Worm (Caenorhabditis elegans) whole organism, L1 larva: ENCODE measurements around the gene F46E10.2.
A peak's percentile ranks its signal among the peaks of the same experiment; 100 is the strongest.

ENCODE experiments used
- blmp-1 ChIP-seq: fragments of 150-350 bp; optimal IDR thresholded peaks from 2 replicates; lab custom pipeline; 2014; ENCODE audit warnings: missing biosample characterization, missing genetic modification characterization
- ces-1 ChIP-seq: fragments of 150-350 bp; optimal IDR thresholded peaks from 2 replicates; lab custom pipeline; 2014; ENCODE audit warnings: missing biosample characterization, missing genetic modification reagents, missing genetic modification characterization
- elt-3 ChIP-seq, 6 experiments: fragments of 150-350 bp in 1 of 6; sonication (generic microtip); optimal IDR thresholded peaks; 2 replicates each; lab custom pipeline; 2017 to 2018; ENCODE audit warnings: missing biosample characterization in 6 of 6, missing genetic modification characterization in 6 of 6, inconsistent platforms in 1 of 6
- hpl-2 ChIP-seq: fragments of 150-350 bp; optimal IDR thresholded peaks from 2 replicates; lab custom pipeline; 2014; ENCODE audit warnings: missing biosample characterization, missing genetic modification reagents, missing genetic modification characterization
- mep-1 ChIP-seq: fragments of 150-350 bp; optimal IDR thresholded peaks from 2 replicates; lab custom pipeline; 2014; ENCODE audit warnings: missing biosample characterization, missing genetic modification characterization
- pax-3 ChIP-seq: fragments of 200-800 bp; sonication (Bioruptor generic); optimal IDR thresholded peaks from 2 replicates; lab custom pipeline; 2018; ENCODE audit warnings: mild to moderate bottlenecking, missing genetic modification characterization, moderate library complexity, missing compliant biosample characterization
- ztf-11 ChIP-seq, 2 experiments: sonication (generic microtip); optimal IDR thresholded peaks; 2 replicates each; lab custom pipeline; 2016 to 2017; ENCODE audit warnings: missing genetic modification characterization in 2 of 2, missing biosample characterization in 1 of 2, missing compliant biosample characterization in 1 of 2

DNA sequence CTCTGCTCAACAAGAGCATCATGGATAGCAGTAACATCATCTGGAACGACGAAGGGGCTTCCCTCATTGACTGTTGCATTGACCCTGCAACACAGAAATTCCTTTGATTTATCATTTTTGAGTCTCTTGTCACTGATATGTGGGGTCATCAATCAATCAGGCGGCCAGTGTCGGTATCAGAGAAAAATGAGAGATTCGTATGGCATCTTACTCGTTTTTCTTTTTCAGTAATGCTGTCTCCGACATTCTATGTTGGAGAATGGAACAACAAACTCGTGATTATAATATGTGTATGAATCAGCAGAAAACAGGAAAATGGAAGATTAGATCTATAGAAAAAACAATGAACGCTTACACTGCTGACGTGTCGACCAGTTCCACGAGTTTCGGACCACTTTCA is 17.1 kb upstream of the F46E10.2 start:
- TF ChIP-seq mep-1 (tag; lab: Kevin White, UChicago): peak; percentile 12
- TF ChIP-seq ztf-11 (tag; optimal IDR thresholded peaks at IDR 0.05; lab: Kevin White, UChicago): no peak
- TF ChIP-seq hpl-2 (GFP tag; lab: Kevin White, UChicago): no peak
- TF ChIP-seq blmp-1: peak; percentile 80
- TF ChIP-seq ces-1 (GFP tag; lab: Kevin White, UChicago): no peak
- peak in 4 of 6 experiments; percentile 11 to 86 (median 61) for TF ChIP-seq elt-3 (tag; optimal IDR thresholded peaks at IDR 0.05; lab: Kevin White, UChicago)
- no peak for TF ChIP-seq pax-3
